Worm (Caenorhabditis elegans): ENCODE data around the gene gly-6.

The gly-6 gene

ce11 chrIII:4367649-4368048 lies 36.6 kb upstream of the gly-6 start, which contains the start of gene ckb-2:
Gene ckb-2 (plus strand): TSS chrIII:4367949.
- no peak for TF ChIP-seq Y116A8C.19 (tag; optimal IDR thresholded peaks at IDR 0.05; ENCODE audit: borderline replicate concordance)
- peak; percentile 71 for TF ChIP-seq xbp-1 (tag; optimal IDR thresholded peaks at IDR 0.05)

- TF ChIP-seq unc-98 (GFP tag; IDR thresholded peaks at IDR 0.05) (no peak), lsy-2 (tag; optimal IDR thresholded peaks at IDR 0.05) (peak; percentile 0 to 32), ceh-8 (GFP tag; optimal IDR thresholded peaks at IDR 0.05) (no peak), unc-30 (tag; optimal IDR thresholded peaks at IDR 0.05) (no peak), nhr-28 (tag; optimal IDR thresholded peaks at IDR 0.05) (no peak), lin-15B (tag; optimal IDR thresholded peaks at IDR 0.05) (no peak), lin-39 (tag; optimal IDR thresholded peaks at IDR 0.05) (no peak), mdl-1 (tag; optimal IDR thresholded peaks at IDR 0.05) (no peak), lin-35 (GFP tag; optimal IDR thresholded peaks at IDR 0.05) (peak in 1 of 2 experiments; percentile 18), snu-23 (GFP tag; optimal IDR thresholded peaks at IDR 0.05) (no peak), dpl-1 (GFP tag; optimal IDR thresholded peaks at IDR 0.05) (peak in 1 of 3 experiments; percentile 24)
Measured at ce11 chrIII:4364974-4365373, 33.9 kb upstream of the gly-6 start, which contains the start of gene ckb-1. Gene ckb-1 (plus strand): TSS chrIII:4365274.

- TF ChIP-seq xbp-1 (tag; optimal IDR thresholded peaks at IDR 0.05): peak; percentile 3
- TF ChIP-seq ceh-82 (tag; optimal IDR thresholded peaks at IDR 0.05): no peak
- TF ChIP-seq swsn-7 (tag; optimal IDR thresholded peaks at IDR 0.05): peak; percentile 10
- TF ChIP-seq nhr-85 (tag): peak; percentile 71
- TF ChIP-seq efl-1 (optimal IDR thresholded peaks at IDR 0.05): peak in 1 of 2 experiments; percentile 17
- peak in 1 of 2 experiments; percentile 55 for TF ChIP-seq efl-1 (GFP tag; optimal IDR thresholded peaks at IDR 0.05 in 1 of 2)
- no peak for TF ChIP-seq mef-2 (tag; optimal IDR thresholded peaks at IDR 0.05)
- TF ChIP-seq snu-23 (GFP tag; optimal IDR thresholded peaks at IDR 0.05): peak; percentile 49
- TF ChIP-seq nhr-20 (tag; optimal IDR thresholded peaks at IDR 0.05): peak; percentile 20
- TF ChIP-seq rnt-1 (tag; optimal IDR thresholded peaks at IDR 0.05): peak; percentile 48
- no peak for TF ChIP-seq ceh-8 (GFP tag; optimal IDR thresholded peaks at IDR 0.05)
- TF ChIP-seq nhr-47 (tag; optimal IDR thresholded peaks at IDR 0.05): peak; percentile 36
- peak; percentile 47 for TF ChIP-seq nhr-90 (tag; optimal IDR thresholded peaks at IDR 0.05; ENCODE audit: poor library complexity)
- TF ChIP-seq lin-35 (GFP tag; optimal IDR thresholded peaks at IDR 0.05): peak in 1 of 2 experiments; percentile 55
- peak; percentile 32 for TF ChIP-seq nhr-71 (tag; optimal IDR thresholded peaks at IDR 0.05)
- TF ChIP-seq nhr-19 (GFP tag; conservative IDR thresholded peaks at IDR 0.05): peak; percentile 28
Measured at ce11 chrIII:4362332-4362731, 31.3 kb upstream of the gly-6 start.

ce11 chrIII:4359900-4360299 lies 28.9 kb upstream of the gly-6 start:
- TF ChIP-seq mab-9 (GFP tag; IDR thresholded peaks at IDR 0.05) (no peak), ceh-63 (GFP tag; optimal IDR thresholded peaks at IDR 0.05) (no peak), ets-5 (GFP tag; IDR thresholded peaks at IDR 0.05) (no peak), nhr-11 (tag; optimal IDR thresholded peaks at IDR 0.05) (no peak), efl-3 (GFP tag; optimal IDR thresholded peaks at IDR 0.05) (no peak), ceh-90 (tag; optimal IDR thresholded peaks at IDR 0.05) (no peak), nhr-12 (tag; optimal IDR thresholded peaks at IDR 0.05) (no peak), C04F5.9 (tag; optimal IDR thresholded peaks at IDR 0.05) (no peak)

- TF ChIP-seq C04F5.9 (tag; optimal IDR thresholded peaks at IDR 0.05) (no peak), rnt-1 (tag; optimal IDR thresholded peaks at IDR 0.05) (peak; percentile 40), nhr-47 (tag; optimal IDR thresholded peaks at IDR 0.05) (no peak), nhr-11 (tag; optimal IDR thresholded peaks at IDR 0.05) (no peak), ets-5 (GFP tag; IDR thresholded peaks at IDR 0.05) (no peak), ztf-11 (tag; optimal IDR thresholded peaks at IDR 0.05) (no peak), ces-1 (GFP tag; optimal IDR thresholded peaks at IDR 0.05) (no peak), mdl-1 (tag; optimal IDR thresholded peaks at IDR 0.05) (no peak), ceh-8 (GFP tag; optimal IDR thresholded peaks at IDR 0.05) (no peak), nhr-85 (tag) (no peak), nhr-237 (tag; optimal IDR thresholded peaks at IDR 0.05) (no peak), fkh-8 (tag; optimal IDR thresholded peaks at IDR 0.05) (no peak), lin-15B (tag; optimal IDR thresholded peaks at IDR 0.05) (no peak), efl-1 (optimal IDR thresholded peaks at IDR 0.05) (no peak), efl-1 (GFP tag; optimal IDR thresholded peaks at IDR 0.05 in 1 of 2) (peak in 1 of 2 experiments; percentile 44), tlp-1 (tag; optimal IDR thresholded peaks at IDR 0.05) (no peak), nhr-76 (tag; optimal IDR thresholded peaks at IDR 0.05) (no peak), nhr-12 (tag; optimal IDR thresholded peaks at IDR 0.05) (no peak), pqm-1 (tag; optimal IDR thresholded peaks at IDR 0.05) (no peak), nhr-77 (tag; optimal IDR thresholded peaks at IDR 0.05) (no peak), lin-14 (GFP tag; optimal IDR thresholded peaks at IDR 0.05) (peak; percentile 19), irx-1 (tag; optimal IDR thresholded peaks at IDR 0.05) (no peak), C34B4.2 (tag; optimal IDR thresholded peaks at IDR 0.05) (no peak), xbp-1 (tag; optimal IDR thresholded peaks at IDR 0.05) (no peak)
Measured at ce11 chrIII:4359208-4359607, 28.2 kb upstream of the gly-6 start.
